Fruit fly (Drosophila melanogaster) Kc167 (cell line): Measurements from ENCODE around the gene alpha-Est10.

Source experiments
- Myc ChIP-seq: fragments of >200 bp; optimal IDR thresholded peaks from 2 replicates; lab custom pipeline; 2017; ENCODE audit warnings: missing external identifiers
- Sin3A ChIP-seq: fragments of >200 bp; optimal IDR thresholded peaks from 2 replicates; lab custom pipeline; 2018; ENCODE audit warnings: missing external identifiers
- h ChIP-seq: fragments of >200 bp; optimal IDR thresholded peaks from 3 replicates; lab custom pipeline; 2018; ENCODE audit warnings: missing external identifiers
- insv ChIP-seq: fragments of >200 bp; optimal IDR thresholded peaks from 3 replicates; lab custom pipeline; 2018; ENCODE audit warnings: missing external identifiers
- psq ChIP-seq: fragments of >200 bp; optimal IDR thresholded peaks from 2 replicates; lab custom pipeline; 2017; ENCODE audit warnings: missing external identifiers
- ttk ChIP-seq: sonication (Bioruptor generic); optimal IDR thresholded peaks from 2 replicates; lab custom pipeline; 2017; ENCODE audit warnings: missing external identifiers

The alpha-Est10 gene

DNA sequence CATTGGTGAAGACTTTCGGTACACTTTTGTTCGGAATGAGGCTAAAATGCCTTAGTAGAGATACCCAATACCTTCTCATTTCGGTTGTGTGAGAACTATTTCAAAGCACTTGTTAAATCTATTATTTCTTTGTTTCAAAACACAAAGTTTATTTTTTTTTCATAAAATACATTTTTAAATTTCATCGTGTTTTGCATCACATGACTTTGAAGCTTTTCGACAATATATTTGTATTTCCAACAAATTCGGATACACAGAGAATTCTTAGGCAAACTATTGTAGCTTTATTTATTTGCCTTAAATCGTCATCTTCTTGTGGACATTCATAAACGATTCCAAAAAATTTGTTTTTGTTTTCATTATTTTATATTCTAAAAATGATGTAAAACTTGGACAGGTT lies at the start of gene alpha-Est10:
alpha-Est10 (minus strand) TSS at position 101 of the 400 bp plus-strand sequence.
- TF ChIP-seq h (lab: Kevin White, UChicago) (no peak), Sin3A (no peak), Myc (lab: Kevin White, UChicago) (no peak), psq (lab: Kevin White, UChicago) (no peak), insv (lab: Kevin White, UChicago) (no peak), ttk (lab: Kevin White, UChicago) (no peak)

DNA sequence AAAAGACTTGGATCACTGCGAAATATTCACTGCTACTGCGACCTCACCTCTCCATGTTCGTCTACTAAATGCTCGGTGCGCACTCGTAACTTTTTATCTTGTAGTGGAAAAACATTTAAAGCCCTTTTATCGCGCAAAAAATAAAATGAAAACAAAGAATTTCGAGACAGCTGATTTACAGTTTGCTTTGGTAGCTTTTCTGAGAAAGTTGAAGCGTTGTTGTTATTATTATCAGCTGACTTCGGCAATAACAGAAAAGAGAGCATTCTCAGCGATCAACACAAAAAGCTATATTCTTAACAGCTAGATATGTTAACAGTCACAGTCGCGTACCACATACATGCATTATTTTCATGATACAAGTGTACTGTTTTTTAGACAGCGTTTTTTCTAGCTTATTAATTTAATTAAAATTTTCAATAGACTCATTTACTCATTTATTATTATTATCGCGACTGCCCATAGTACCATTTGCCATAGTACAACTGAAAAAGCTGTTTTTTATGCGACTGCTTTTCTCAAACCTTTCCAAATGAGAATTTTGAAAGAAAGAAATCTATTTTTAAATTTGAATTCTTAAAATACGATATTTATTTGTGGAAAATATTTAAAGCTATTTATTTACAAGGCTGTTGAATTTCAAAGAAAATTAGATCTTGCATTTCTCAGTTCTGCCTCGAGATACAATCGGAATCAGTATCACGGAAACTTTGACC lies 47.7 kb upstream of the alpha-Est10 start, which contains the start of the genes alpha-Est3 and alpha-Est2:
alpha-Est3 (minus strand) TSS at position 487 of the 716 bp plus-strand sequence.
alpha-Est2 (plus strand) TSS at position 666 of the 716 bp plus-strand sequence.
- TF ChIP-seq psq (lab: Kevin White, UChicago) (no peak), h (lab: Kevin White, UChicago) (no peak), Myc (lab: Kevin White, UChicago) (no peak), Sin3A (no peak), insv (lab: Kevin White, UChicago) (no peak), ttk (lab: Kevin White, UChicago) (no peak)

DNA sequence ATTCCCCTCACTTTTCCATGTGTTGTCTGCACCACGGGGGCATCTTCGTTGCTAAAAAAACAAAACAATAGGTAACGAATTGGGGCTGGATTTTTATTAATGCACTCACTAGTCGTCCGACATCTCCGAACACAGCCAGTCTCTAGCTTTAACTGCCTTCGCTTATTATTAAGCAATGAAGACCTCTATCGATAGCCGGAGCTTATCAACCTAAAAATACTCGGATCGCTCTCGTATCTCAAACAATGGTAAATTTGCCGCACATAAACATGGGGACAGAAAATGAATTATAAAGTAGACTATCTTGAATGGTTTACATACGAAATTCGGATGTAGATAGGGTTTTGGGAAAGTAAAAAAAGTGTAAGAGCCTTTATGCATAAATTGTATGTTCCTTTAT lies 44.8 kb upstream of the alpha-Est10 start, which contains the start of gene alpha-Est4:
alpha-Est4 (minus strand) TSS at position 181 of the 400 bp plus-strand sequence.
- TF ChIP-seq psq (lab: Kevin White, UChicago) = no peak
- no peak for TF ChIP-seq ttk (lab: Kevin White, UChicago)
- no peak for TF ChIP-seq insv (lab: Kevin White, UChicago)
- TF ChIP-seq Sin3A = no peak
- TF ChIP-seq h (lab: Kevin White, UChicago) = no peak
- no peak for TF ChIP-seq Myc (lab: Kevin White, UChicago)

DNA sequence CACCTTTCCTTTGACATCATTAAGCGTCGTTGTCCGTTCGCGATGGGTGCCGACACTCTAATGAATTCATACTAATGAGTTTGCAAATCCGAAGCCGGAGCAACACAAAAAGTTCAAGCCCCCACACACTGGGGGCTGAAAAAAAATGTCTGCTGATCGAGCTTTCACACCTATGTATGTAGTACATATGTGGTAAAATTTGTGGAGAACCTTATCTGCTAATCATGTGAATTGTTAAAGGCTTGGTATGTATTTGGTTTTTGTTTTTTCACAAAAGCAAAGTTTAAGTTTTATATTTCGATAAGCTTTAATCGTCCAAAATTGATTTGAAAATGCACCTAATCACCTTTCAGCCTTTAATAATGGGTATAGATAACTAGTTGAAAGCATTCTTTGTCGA lies 42.6 kb upstream of the alpha-Est10 start, which contains the start of gene alpha-Est5:
alpha-Est5 (minus strand) TSS at position 110 of the 400 bp plus-strand sequence.
- no peak for TF ChIP-seq Sin3A

DNA sequence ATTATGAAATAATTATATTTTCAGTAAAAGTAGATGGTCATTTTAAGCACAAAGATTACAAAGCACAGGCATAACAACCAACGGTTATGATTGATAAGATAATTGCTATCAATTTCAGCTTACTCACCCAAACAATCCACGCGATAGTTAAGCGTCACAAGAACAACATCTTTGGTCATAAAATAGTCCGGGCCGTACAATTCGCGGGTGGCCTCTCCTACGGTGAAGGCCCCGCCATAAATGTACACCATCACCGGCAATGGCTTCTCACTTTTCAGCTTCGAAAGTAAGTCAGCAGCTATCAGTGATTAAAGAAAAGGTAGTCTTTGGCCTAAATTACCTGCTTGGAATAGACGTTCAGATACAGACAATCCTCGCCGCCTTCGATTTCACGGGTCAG lies 42.0 kb upstream of the alpha-Est10 start:
- no peak for TF ChIP-seq h (lab: Kevin White, UChicago)
- no peak for TF ChIP-seq ttk (lab: Kevin White, UChicago)
- TF ChIP-seq psq (lab: Kevin White, UChicago) = no peak
- TF ChIP-seq Sin3A = no peak
- TF ChIP-seq Myc (lab: Kevin White, UChicago) = no peak
- TF ChIP-seq insv (lab: Kevin White, UChicago) = no peak

DNA sequence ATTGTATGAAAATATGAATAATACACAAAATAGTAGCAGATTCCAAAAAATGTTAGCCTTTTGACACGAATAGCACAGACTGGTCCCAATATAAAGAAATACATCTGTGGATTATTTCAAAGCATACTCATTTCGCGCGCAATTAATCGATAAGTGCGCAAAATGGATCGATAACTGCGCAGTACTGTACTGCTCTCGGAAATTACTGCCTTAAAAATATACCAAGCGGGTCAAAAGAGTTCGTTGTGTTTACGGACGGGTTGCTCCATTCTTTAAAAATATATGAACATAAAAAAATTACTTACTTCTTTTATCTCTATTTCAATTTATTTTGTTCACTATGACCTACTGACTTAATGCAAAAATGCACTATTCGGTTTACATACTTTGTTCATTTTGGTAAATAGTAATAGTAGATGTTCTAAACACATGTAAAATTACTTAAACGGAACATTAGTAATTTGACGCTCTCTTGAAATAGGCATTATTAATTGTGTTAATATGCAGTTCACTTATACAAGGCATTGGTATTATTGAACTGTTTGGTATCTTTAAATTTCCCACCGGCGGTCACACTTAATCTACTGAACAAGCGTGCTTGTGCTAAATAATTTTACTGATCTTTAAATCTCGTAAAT lies 36.7 kb upstream of the alpha-Est10 start, which contains the start of the genes Rtnl2 and alphaTub84D:
Rtnl2 (minus strand) TSS at position 58 of the 638 bp plus-strand sequence.
alphaTub84D (plus strand) TSS at position 570 of the 638 bp plus-strand sequence.
- TF ChIP-seq h (lab: Kevin White, UChicago) = no peak
- no peak for TF ChIP-seq insv (lab: Kevin White, UChicago)
- TF ChIP-seq Myc (lab: Kevin White, UChicago) = no peak
- no peak for TF ChIP-seq ttk (lab: Kevin White, UChicago)
- no peak for TF ChIP-seq psq (lab: Kevin White, UChicago)
- no peak for TF ChIP-seq Sin3A

DNA sequence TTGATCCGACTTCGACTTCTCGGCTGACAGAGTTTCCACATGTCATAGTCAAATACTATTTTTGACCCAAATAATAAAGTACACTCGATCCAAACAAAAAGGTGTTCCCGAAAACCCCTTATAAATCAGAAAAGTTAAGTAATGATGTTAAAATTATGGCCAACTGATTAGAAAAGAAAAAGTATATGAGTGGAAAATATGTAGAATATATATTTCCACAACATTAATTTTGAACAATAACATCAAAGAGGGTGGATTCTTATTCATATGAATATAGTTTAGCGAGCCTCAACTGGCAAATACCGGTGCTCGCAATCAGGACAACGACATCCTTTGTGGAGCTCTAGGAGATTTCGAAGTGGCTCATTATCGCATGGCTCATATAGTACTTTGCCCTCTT lies 35.0 kb upstream of the alpha-Est10 start, which contains the start of gene alpha-Est6:
alpha-Est6 (minus strand) TSS at position 101 of the 400 bp plus-strand sequence.
- TF ChIP-seq Sin3A (no peak), insv (lab: Kevin White, UChicago) (no peak), h (lab: Kevin White, UChicago) (no peak), psq (lab: Kevin White, UChicago) (no peak), ttk (lab: Kevin White, UChicago) (no peak), Myc (lab: Kevin White, UChicago) (no peak)

DNA sequence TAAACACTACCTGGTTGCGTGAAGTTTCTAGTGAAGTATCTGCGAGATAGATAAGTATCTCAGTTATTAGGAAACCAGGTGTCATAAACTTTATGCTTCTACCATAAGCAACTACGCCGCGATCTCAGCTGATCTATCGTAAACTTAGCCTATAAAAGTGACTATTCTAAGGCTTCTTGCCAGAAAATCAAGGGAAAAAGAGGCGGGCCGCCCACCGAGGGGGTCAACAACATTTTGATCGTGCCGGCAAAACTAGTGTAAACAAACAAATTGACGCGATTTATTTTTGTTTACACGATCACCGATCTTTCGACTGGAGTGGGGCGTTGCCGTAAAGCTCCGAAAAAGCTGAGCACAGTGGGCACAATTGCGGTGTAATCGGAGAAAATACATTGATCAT lies 30.5 kb upstream of the alpha-Est10 start:
- TF ChIP-seq psq (lab: Kevin White, UChicago) (no peak), h (lab: Kevin White, UChicago) (no peak), ttk (lab: Kevin White, UChicago) (no peak), insv (lab: Kevin White, UChicago) (no peak), Myc (lab: Kevin White, UChicago) (no peak), Sin3A (no peak)

DNA sequence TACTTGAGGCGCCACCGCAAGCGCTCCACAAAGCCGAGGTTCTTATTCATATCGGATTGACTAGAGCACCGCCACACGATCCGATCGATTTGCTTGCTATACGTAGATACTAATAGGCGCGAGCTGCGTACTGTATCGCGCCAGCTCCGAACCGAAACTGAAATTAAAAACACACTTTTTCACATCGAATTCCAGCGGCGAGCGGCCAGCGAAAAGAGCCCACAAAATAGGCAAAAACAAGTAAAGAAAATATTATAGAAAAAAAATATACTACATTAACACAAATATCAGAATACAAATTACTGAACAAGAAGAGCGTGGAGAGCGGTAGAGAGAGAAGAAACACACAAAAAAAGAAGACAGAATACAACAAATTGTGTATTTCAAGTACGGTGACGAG lies 29.9 kb upstream of the alpha-Est10 start, which contains the start of gene alpha-Est7:
alpha-Est7 (minus strand) TSS at position 160 of the 400 bp plus-strand sequence.
- TF ChIP-seq h (lab: Kevin White, UChicago) (no peak), insv (lab: Kevin White, UChicago) (no peak), ttk (lab: Kevin White, UChicago) (no peak), Myc (lab: Kevin White, UChicago) (no peak), psq (lab: Kevin White, UChicago) (no peak), Sin3A (no peak)

DNA sequence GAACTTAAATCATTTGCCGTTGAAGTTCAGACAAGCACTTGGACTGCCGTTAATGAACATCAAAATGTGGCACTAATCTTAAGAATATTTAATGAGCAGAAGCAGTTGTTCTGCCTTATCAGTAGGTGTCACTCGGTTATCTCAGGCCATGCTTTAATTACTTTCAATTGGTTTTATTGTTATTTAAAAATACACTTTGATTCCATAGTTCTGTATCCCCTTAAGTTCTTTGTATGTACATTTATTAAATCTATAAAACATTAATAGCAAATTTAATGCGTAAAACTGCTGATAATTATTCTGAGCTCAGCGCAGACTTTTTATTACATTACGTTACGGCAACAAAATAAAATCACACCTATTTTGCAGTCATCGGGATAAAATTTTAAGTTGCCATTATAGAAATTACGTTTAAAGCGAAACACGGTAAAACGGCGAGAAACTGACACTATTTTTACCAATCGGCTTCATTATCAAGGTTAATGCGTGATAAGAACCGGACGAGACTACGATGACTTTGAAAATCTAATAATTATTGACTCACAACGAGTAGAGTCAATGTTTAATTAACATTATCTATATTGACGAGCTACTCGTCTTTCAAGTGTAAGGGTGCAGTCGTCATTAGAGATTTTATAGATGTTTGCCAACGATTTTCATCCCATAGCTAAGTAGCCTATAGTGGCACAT lies 28.8 kb upstream of the alpha-Est10 start:
- TF ChIP-seq insv (lab: Kevin White, UChicago) = no peak
- TF ChIP-seq Sin3A = no peak
- TF ChIP-seq h (lab: Kevin White, UChicago) = no peak
- no peak for TF ChIP-seq Myc (lab: Kevin White, UChicago)
- no peak for TF ChIP-seq psq (lab: Kevin White, UChicago)
- TF ChIP-seq ttk (lab: Kevin White, UChicago) = no peak

DNA sequence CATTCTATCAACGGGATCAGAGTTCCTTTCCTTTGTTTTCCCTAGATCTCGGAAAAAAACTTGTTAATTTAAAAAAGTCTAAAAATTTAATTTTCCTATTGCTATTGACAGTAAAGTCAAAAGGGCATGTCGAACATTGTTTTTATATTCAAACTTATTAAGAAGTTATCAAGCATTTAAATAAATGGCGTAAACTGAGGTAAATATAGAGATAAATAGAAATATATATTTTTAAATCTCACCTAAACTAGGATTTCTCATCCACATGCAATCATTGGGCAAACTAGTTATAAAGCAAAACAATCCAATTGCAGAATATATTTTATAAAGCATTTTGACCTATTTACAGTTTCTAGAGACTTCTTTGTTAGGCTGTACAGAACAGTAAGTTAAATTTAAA lies 25.7 kb upstream of the alpha-Est10 start, which contains the start of gene Ubc84D:
Ubc84D (minus strand) TSS at position 101 of the 400 bp plus-strand sequence.
- TF ChIP-seq Myc (lab: Kevin White, UChicago) (no peak), psq (lab: Kevin White, UChicago) (no peak), h (lab: Kevin White, UChicago) (no peak), insv (lab: Kevin White, UChicago) (no peak), ttk (lab: Kevin White, UChicago) (no peak), Sin3A (no peak)
